Worm (Caenorhabditis elegans) whole organism, L3 larva: Measurements from ENCODE around the gene pat-6.

ENCODE experiments used
- R02D3.7 ChIP-seq: fragments of 150-350 bp; optimal IDR thresholded peaks from 2 replicates; lab custom pipeline; 2014; ENCODE audit warnings: missing biosample characterization, missing genetic modification characterization
- ZK546.5 ChIP-seq: sonication (generic microtip); optimal IDR thresholded peaks from 2 replicates; lab custom pipeline; 2017; ENCODE audit warnings: missing biosample characterization, missing genetic modification characterization
- aly-2 ChIP-seq: fragments of 150-350 bp; optimal IDR thresholded peaks from 2 replicates; lab custom pipeline; 2014; ENCODE audit warnings: missing biosample characterization, missing genetic modification characterization
- ama-1 ChIP-seq: fragments of 150-350 bp; optimal IDR thresholded peaks from 2 replicates; lab custom pipeline; 2018
- ceh-16 ChIP-seq: sonication (generic microtip); optimal IDR thresholded peaks from 2 replicates; lab custom pipeline; 2017; ENCODE audit warnings: missing biosample characterization, missing genetic modification characterization
- ceh-28 ChIP-seq: fragments of 150-350 bp; optimal IDR thresholded peaks from 2 replicates; lab custom pipeline; 2014; ENCODE audit warnings: missing biosample characterization, missing genetic modification reagents, missing genetic modification characterization
- ceh-82 ChIP-seq: fragments of 150-350 bp; optimal IDR thresholded peaks from 2 replicates; lab custom pipeline; 2014; ENCODE audit warnings: missing biosample characterization, missing genetic modification characterization
- egl-27 ChIP-seq: sonication (generic microtip); optimal IDR thresholded peaks from 4 replicates; lab custom pipeline; 2017; ENCODE audit warnings: missing biosample characterization, missing genetic modification reagents, missing genetic modification characterization
- egl-5 ChIP-seq: fragments of 150-350 bp; optimal IDR thresholded peaks from 2 replicates; lab custom pipeline; 2017; ENCODE audit warnings: missing biosample characterization, missing genetic modification reagents, missing genetic modification characterization, inconsistent platforms
- elt-1 ChIP-seq: fragments of 150-350 bp; optimal IDR thresholded peaks from 2 replicates; lab custom pipeline; 2014; ENCODE audit warnings: missing biosample characterization, missing genetic modification characterization
- elt-2 ChIP-seq: sonication (generic microtip); optimal IDR thresholded peaks from 2 replicates; lab custom pipeline; 2016; ENCODE audit warnings: missing genetic modification reagents, mild to moderate bottlenecking, missing genetic modification characterization, missing compliant biosample characterization
- elt-3 ChIP-seq, 3 experiments: fragments of 150-350 bp in 1 of 3; sonication (generic microtip) in 2 of 3; optimal IDR thresholded peaks; 2 replicates in 2 of 3; 4 replicates in 1 of 3; lab custom pipeline; 2014 to 2017; ENCODE audit warnings: missing biosample characterization in 3 of 3, missing genetic modification characterization in 3 of 3
- eor-1 ChIP-seq, 2 experiments: fragments of 150-350 bp; optimal IDR thresholded peaks; 2 replicates each; lab custom pipeline; 2014 to 2018; ENCODE audit warnings: missing biosample characterization in 2 of 2, missing genetic modification characterization in 2 of 2
- fkh-10 ChIP-seq: sonication (generic microtip); optimal IDR thresholded peaks from 2 replicates; lab custom pipeline; 2017; ENCODE audit warnings: missing biosample characterization, missing genetic modification reagents, missing genetic modification characterization
- hmg-11 ChIP-seq: sonication (generic microtip); optimal IDR thresholded peaks from 2 replicates; lab custom pipeline; 2016; ENCODE audit warnings: missing genetic modification characterization, missing compliant biosample characterization
- jun-1 ChIP-seq: fragments of 150-350 bp; optimal IDR thresholded peaks from 2 replicates; lab custom pipeline; 2014; ENCODE audit warnings: missing biosample characterization, missing genetic modification reagents, missing genetic modification characterization
- lin-15B ChIP-seq: fragments of 150-350 bp; optimal IDR thresholded peaks from 2 replicates; lab custom pipeline; 2014; ENCODE audit warnings: missing biosample characterization, missing genetic modification characterization
- mdl-1 ChIP-seq: fragments of 150-350 bp; optimal IDR thresholded peaks from 2 replicates; lab custom pipeline; 2014; ENCODE audit warnings: missing biosample characterization, missing genetic modification characterization
- mml-1 ChIP-seq: fragments of 150-350 bp; sonication (generic microtip); optimal IDR thresholded peaks from 3 replicates; lab custom pipeline; 2014; ENCODE audit warnings: missing biosample characterization, missing genetic modification characterization
- nfya-1 ChIP-seq: sonication (generic microtip); optimal IDR thresholded peaks from 2 replicates; lab custom pipeline; 2017; ENCODE audit warnings: missing genetic modification characterization, mild to moderate bottlenecking, missing compliant biosample characterization, antibody characterized with exemption, moderate library complexity; ENCODE audit not compliant: insufficient read depth
- nhr-11 ChIP-seq: fragments of 150-350 bp; optimal IDR thresholded peaks from 2 replicates; lab custom pipeline; 2014; ENCODE audit warnings: missing biosample characterization, missing genetic modification characterization
- nhr-12 ChIP-seq: fragments of 150-350 bp; optimal IDR thresholded peaks from 2 replicates; lab custom pipeline; 2014; ENCODE audit warnings: missing biosample characterization, missing genetic modification characterization
- nhr-23 ChIP-seq: fragments of 150-350 bp; optimal IDR thresholded peaks from 2 replicates; lab custom pipeline; 2014; ENCODE audit warnings: missing biosample characterization, missing genetic modification reagents, missing genetic modification characterization
- nhr-237 ChIP-seq: fragments of 150-350 bp; optimal IDR thresholded peaks from 2 replicates; lab custom pipeline; 2014; ENCODE audit warnings: missing biosample characterization, missing genetic modification characterization
- nhr-25 ChIP-seq: sonication (generic microtip); optimal IDR thresholded peaks from 2 replicates; lab custom pipeline; 2017; ENCODE audit warnings: missing biosample characterization, missing genetic modification characterization
- nhr-43 ChIP-seq: sonication (generic microtip); optimal IDR thresholded peaks from 2 replicates; lab custom pipeline; 2016; ENCODE audit warnings: mild to moderate bottlenecking, missing genetic modification characterization, missing compliant biosample characterization; ENCODE audit not compliant: poor library complexity, severe bottlenecking
- nhr-67 ChIP-seq: fragments of 150-350 bp; optimal IDR thresholded peaks from 2 replicates; lab custom pipeline; 2014; ENCODE audit warnings: missing biosample characterization, missing genetic modification characterization
- nhr-76 ChIP-seq: fragments of 150-350 bp; sonication (generic microtip); optimal IDR thresholded peaks from 5 replicates; lab custom pipeline; 2014; ENCODE audit warnings: missing biosample characterization, missing genetic modification characterization
- pha-4 ChIP-seq: fragments of 150-350 bp; optimal IDR thresholded peaks from 2 replicates; lab custom pipeline; 2014; ENCODE audit warnings: missing biosample characterization, missing genetic modification reagents, missing genetic modification characterization
- sea-2 ChIP-seq: fragments of 150-350 bp; sonication (generic microtip); optimal IDR thresholded peaks from 4 replicates; lab custom pipeline; 2014; ENCODE audit warnings: missing biosample characterization, missing genetic modification reagents, missing genetic modification characterization
- skn-1 ChIP-seq: fragments of 150-350 bp; optimal IDR thresholded peaks from 2 replicates; lab custom pipeline; 2014; ENCODE audit warnings: missing biosample characterization, missing genetic modification characterization
- snpc-4 ChIP-seq: fragments of 150-350 bp; optimal IDR thresholded peaks from 2 replicates; lab custom pipeline; 2014; ENCODE audit warnings: missing biosample characterization, missing genetic modification characterization
- tbx-2 ChIP-seq: sonication (generic microtip); optimal IDR thresholded peaks from 2 replicates; lab custom pipeline; 2016; ENCODE audit warnings: mild to moderate bottlenecking, missing genetic modification characterization, missing compliant biosample characterization
- unc-39 ChIP-seq: sonication (generic microtip); optimal IDR thresholded peaks from 4 replicates; lab custom pipeline; 2017; ENCODE audit warnings: missing biosample characterization, missing genetic modification characterization
- unc-62 ChIP-seq: fragments of 150-350 bp; sonication (generic microtip); optimal IDR thresholded peaks from 4 replicates; lab custom pipeline; 2014; ENCODE audit warnings: missing biosample characterization, missing genetic modification reagents, missing genetic modification characterization
- zag-1 ChIP-seq: fragments of 150-350 bp; optimal IDR thresholded peaks from 2 replicates; lab custom pipeline; 2014; ENCODE audit warnings: missing biosample characterization, missing genetic modification characterization
- ztf-11 ChIP-seq: fragments of 150-350 bp; optimal IDR thresholded peaks from 2 replicates; lab custom pipeline; 2014; ENCODE audit warnings: missing biosample characterization, missing genetic modification characterization

The pat-6 gene

ce11 chrIV:244843-245242 lies 19.2 kb downstream of the pat-6 start, which contains the start of gene aass-1:
Gene aass-1 (plus strand): TSS chrIV:245143.
- no peak for TF ChIP-seq nhr-11 (tag; lab: Kevin White, UChicago)
- peak; percentile 44 for TF ChIP-seq nhr-25 (tag; lab: Kevin White, UChicago)

ce11 chrIV:244278-244677 lies 19.8 kb downstream of the pat-6 start:
- TF ChIP-seq tbx-2 (no peak), R02D3.7 (no peak), nhr-43 (tag; lab: Kevin White, UChicago) (no peak), mdl-1 (tag; lab: Kevin White, UChicago) (no peak), nhr-76 (no peak), ceh-16 (no peak), ztf-11 (tag; lab: Kevin White, UChicago) (no peak), ceh-82 (no peak), elt-1 (tag; lab: Kevin White, UChicago) (no peak), aly-2 (tag; lab: Kevin White, UChicago) (no peak), ZK546.5 (tag; lab: Kevin White, UChicago) (no peak), nhr-67 (no peak), nhr-237 (tag; lab: Kevin White, UChicago) (no peak), unc-62 (no peak), mml-1 (tag; lab: Kevin White, UChicago) (no peak), pha-4 (tag; lab: Kevin White, UChicago) (no peak), nhr-11 (tag; lab: Kevin White, UChicago) (no peak), snpc-4 (no peak)

ce11 chrIV:240257-240754 lies 23.7 kb downstream of the pat-6 start, which contains the start of the genes fnta-1 and cogc-8:
Gene fnta-1 (minus strand): TSS chrIV:240307.
Gene cogc-8 (plus strand): TSS chrIV:240451.
- no peak for TF ChIP-seq eor-1 (tag; optimal IDR thresholded peaks at IDR 0.05; lab: Kevin White, UChicago)
- TF ChIP-seq snpc-4: no peak
- TF ChIP-seq nhr-12 (tag; lab: Kevin White, UChicago): no peak
- TF ChIP-seq nhr-67: no peak
- no peak for TF ChIP-seq jun-1
- TF ChIP-seq nhr-11 (tag; lab: Kevin White, UChicago): no peak
- no peak for TF ChIP-seq egl-5 (tag; lab: Kevin White, UChicago)
- TF ChIP-seq nhr-76: no peak
- no peak for TF ChIP-seq mml-1 (tag; lab: Kevin White, UChicago)
- no peak for TF ChIP-seq ama-1 (lab: Kevin White, UChicago)
- TF ChIP-seq elt-1 (tag; lab: Kevin White, UChicago): no peak
- TF ChIP-seq fkh-10 (GFP tag; lab: Kevin White, UChicago): no peak
- TF ChIP-seq hmg-11 (tag; lab: Kevin White, UChicago): peak; percentile 29
- peak; percentile 14 for TF ChIP-seq elt-2 (tag; lab: Kevin White, UChicago)
- peak; percentile 48 for TF ChIP-seq nfya-1 (tag; lab: Kevin White, UChicago)
- TF ChIP-seq elt-3 (tag; optimal IDR thresholded peaks at IDR 0.05; lab: Kevin White, UChicago): no peak
- no peak for TF ChIP-seq sea-2 (GFP tag; lab: Kevin White, UChicago)
- TF ChIP-seq lin-15B (tag; lab: Kevin White, UChicago): peak; percentile 41
- TF ChIP-seq unc-39 (tag; lab: Kevin White, UChicago): no peak

DNA sequence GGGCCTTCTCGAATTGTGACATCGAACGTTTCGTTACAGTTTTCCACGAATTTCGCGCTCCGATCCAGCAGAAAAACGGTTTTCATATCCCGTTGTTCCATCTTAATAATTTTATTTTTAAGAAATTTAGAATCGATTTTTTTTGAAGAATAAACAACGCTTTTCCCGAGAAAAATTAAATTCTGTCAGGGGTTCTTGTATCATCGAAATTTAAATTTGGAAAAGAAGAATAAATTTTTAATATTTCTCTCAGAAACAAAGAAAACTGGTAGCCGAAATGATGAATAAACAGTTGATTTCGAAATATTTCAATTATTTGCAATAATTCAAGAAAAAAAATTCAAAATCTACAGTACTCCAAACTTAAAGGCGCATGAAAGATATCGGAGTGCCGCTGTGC lies 26.7 kb downstream of the pat-6 start, which contains the start of gene ints-13:
TSS of gene ints-13 (minus strand) at position 101 of the 400 bp plus-strand sequence.
- TF ChIP-seq nfya-1 (tag; lab: Kevin White, UChicago) (no peak), nhr-11 (tag; lab: Kevin White, UChicago) (no peak), ceh-28 (tag; lab: Kevin White, UChicago) (no peak), nhr-23 (tag; lab: Kevin White, UChicago) (no peak), zag-1 (tag; lab: Kevin White, UChicago) (no peak), egl-27 (no peak), elt-3 (tag; optimal IDR thresholded peaks at IDR 0.05; lab: Kevin White, UChicago) (no peak), snpc-4 (no peak), nhr-237 (tag; lab: Kevin White, UChicago) (no peak), skn-1 (tag; lab: Kevin White, UChicago) (no peak)
